Worm (Caenorhabditis elegans) whole organism, L3 larva: ENCODE results near the gene R04B5.11.
A peak's percentile ranks its signal among the peaks of the same experiment; 100 is the strongest.

Source experiments
- R02D3.7 ChIP-seq: fragments of 150-350 bp; optimal IDR thresholded peaks from 2 replicates; lab custom pipeline; 2014; ENCODE audit warnings: missing biosample characterization, missing genetic modification characterization
- aly-2 ChIP-seq: fragments of 150-350 bp; optimal IDR thresholded peaks from 2 replicates; lab custom pipeline; 2014; ENCODE audit warnings: missing biosample characterization, missing genetic modification characterization
- ceh-16 ChIP-seq: sonication (generic microtip); optimal IDR thresholded peaks from 2 replicates; lab custom pipeline; 2017; ENCODE audit warnings: missing biosample characterization, missing genetic modification characterization
- ceh-28 ChIP-seq: fragments of 150-350 bp; optimal IDR thresholded peaks from 2 replicates; lab custom pipeline; 2014; ENCODE audit warnings: missing biosample characterization, missing genetic modification reagents, missing genetic modification characterization
- ceh-82 ChIP-seq: fragments of 150-350 bp; optimal IDR thresholded peaks from 2 replicates; lab custom pipeline; 2014; ENCODE audit warnings: missing biosample characterization, missing genetic modification characterization
- ceh-9 ChIP-seq: sonication (generic microtip); optimal IDR thresholded peaks from 2 replicates; lab custom pipeline; 2018; ENCODE audit warnings: missing biosample characterization, missing genetic modification characterization
- daf-12 ChIP-seq: fragments of 150-350 bp; optimal IDR thresholded peaks from 2 replicates; lab custom pipeline; 2014; ENCODE audit warnings: missing biosample characterization, missing genetic modification reagents, missing genetic modification characterization
- egl-5 ChIP-seq: fragments of 150-350 bp; optimal IDR thresholded peaks from 2 replicates; lab custom pipeline; 2017; ENCODE audit warnings: missing biosample characterization, missing genetic modification reagents, missing genetic modification characterization, inconsistent platforms
- elt-1 ChIP-seq: fragments of 150-350 bp; optimal IDR thresholded peaks from 2 replicates; lab custom pipeline; 2014; ENCODE audit warnings: missing biosample characterization, missing genetic modification characterization
- elt-2 ChIP-seq: sonication (generic microtip); optimal IDR thresholded peaks from 2 replicates; lab custom pipeline; 2016; ENCODE audit warnings: missing genetic modification reagents, mild to moderate bottlenecking, missing genetic modification characterization, missing compliant biosample characterization
- elt-3 ChIP-seq, 3 experiments: fragments of 150-350 bp in 1 of 3; sonication (generic microtip) in 2 of 3; optimal IDR thresholded peaks; 2 replicates in 2 of 3; 4 replicates in 1 of 3; lab custom pipeline; 2014 to 2017; ENCODE audit warnings: missing biosample characterization in 3 of 3, missing genetic modification characterization in 3 of 3
- fos-1 ChIP-seq: fragments of 150-350 bp; optimal IDR thresholded peaks from 2 replicates; lab custom pipeline; 2014; ENCODE audit warnings: missing biosample characterization, missing genetic modification characterization
- jun-1 ChIP-seq: fragments of 150-350 bp; optimal IDR thresholded peaks from 2 replicates; lab custom pipeline; 2014; ENCODE audit warnings: missing biosample characterization, missing genetic modification reagents, missing genetic modification characterization
- lin-15B ChIP-seq: fragments of 150-350 bp; optimal IDR thresholded peaks from 2 replicates; lab custom pipeline; 2014; ENCODE audit warnings: missing biosample characterization, missing genetic modification characterization
- mdl-1 ChIP-seq: fragments of 150-350 bp; optimal IDR thresholded peaks from 2 replicates; lab custom pipeline; 2014; ENCODE audit warnings: missing biosample characterization, missing genetic modification characterization
- mml-1 ChIP-seq: fragments of 150-350 bp; sonication (generic microtip); optimal IDR thresholded peaks from 3 replicates; lab custom pipeline; 2014; ENCODE audit warnings: missing biosample characterization, missing genetic modification characterization
- nhr-11 ChIP-seq: fragments of 150-350 bp; optimal IDR thresholded peaks from 2 replicates; lab custom pipeline; 2014; ENCODE audit warnings: missing biosample characterization, missing genetic modification characterization
- nhr-23 ChIP-seq: fragments of 150-350 bp; optimal IDR thresholded peaks from 2 replicates; lab custom pipeline; 2014; ENCODE audit warnings: missing biosample characterization, missing genetic modification reagents, missing genetic modification characterization
- nhr-43 ChIP-seq: sonication (generic microtip); optimal IDR thresholded peaks from 2 replicates; lab custom pipeline; 2016; ENCODE audit warnings: mild to moderate bottlenecking, missing genetic modification characterization, missing compliant biosample characterization; ENCODE audit not compliant: poor library complexity, severe bottlenecking
- nhr-76 ChIP-seq: fragments of 150-350 bp; sonication (generic microtip); optimal IDR thresholded peaks from 5 replicates; lab custom pipeline; 2014; ENCODE audit warnings: missing biosample characterization, missing genetic modification characterization
- skn-1 ChIP-seq: fragments of 150-350 bp; optimal IDR thresholded peaks from 2 replicates; lab custom pipeline; 2014; ENCODE audit warnings: missing biosample characterization, missing genetic modification characterization
- tbx-2 ChIP-seq: sonication (generic microtip); optimal IDR thresholded peaks from 2 replicates; lab custom pipeline; 2016; ENCODE audit warnings: mild to moderate bottlenecking, missing genetic modification characterization, missing compliant biosample characterization
- unc-39 ChIP-seq: sonication (generic microtip); optimal IDR thresholded peaks from 4 replicates; lab custom pipeline; 2017; ENCODE audit warnings: missing biosample characterization, missing genetic modification characterization
- unc-62 ChIP-seq: fragments of 150-350 bp; sonication (generic microtip); optimal IDR thresholded peaks from 4 replicates; lab custom pipeline; 2014; ENCODE audit warnings: missing biosample characterization, missing genetic modification reagents, missing genetic modification characterization
- ztf-11 ChIP-seq: fragments of 150-350 bp; optimal IDR thresholded peaks from 2 replicates; lab custom pipeline; 2014; ENCODE audit warnings: missing biosample characterization, missing genetic modification characterization
- ztf-4 ChIP-seq: fragments of 150-350 bp; optimal IDR thresholded peaks from 2 replicates; lab custom pipeline; 2014; ENCODE audit warnings: missing biosample characterization, missing genetic modification characterization

Gene R04B5.11

ce11 chrV:10133277-10133676, 42.2 kb upstream of the R04B5.11 start:
- TF ChIP-seq ceh-28 (tag; lab: Kevin White, UChicago) = no peak
- peak; percentile 23 for TF ChIP-seq nhr-23 (tag; lab: Kevin White, UChicago)
- TF ChIP-seq, all 47 proteins: peak for 1

- no peak for TF ChIP-seq egl-5 (tag; lab: Kevin White, UChicago)
- TF ChIP-seq unc-39 = no peak
- TF ChIP-seq elt-3 (tag; optimal IDR thresholded peaks at IDR 0.05; lab: Kevin White, UChicago) = no peak
- no peak for TF ChIP-seq mml-1 (tag; lab: Kevin White, UChicago)
Observed at ce11 chrV:10130195-10130594, 39.1 kb upstream of the R04B5.11 start, which contains the start of gene aos-1. Gene aos-1 (minus strand): TSS chrV:10130295.

- TF ChIP-seq elt-2 (tag; lab: Kevin White, UChicago) = peak; percentile 68
- TF ChIP-seq ceh-16 (tag; lab: Kevin White, UChicago) = no peak
- TF ChIP-seq, all 47 proteins: peak for 1
Observed at ce11 chrV:10124799-10125548, 33.9 kb upstream of the R04B5.11 start, which contains the start of gene C08B6.10. Gene C08B6.10 (plus strand): TSS chrV:10125498.

- TF ChIP-seq ztf-11 (no peak), mml-1 (tag; lab: Kevin White, UChicago) (no peak), nhr-43 (tag; lab: Kevin White, UChicago) (no peak), fos-1 (tag; lab: Kevin White, UChicago) (no peak), aly-2 (tag; lab: Kevin White, UChicago) (no peak), R02D3.7 (tag; lab: Kevin White, UChicago) (no peak), elt-1 (tag; lab: Kevin White, UChicago) (no peak), ceh-82 (tag; lab: Kevin White, UChicago) (no peak)
Observed at ce11 chrV:10123324-10123723, 32.3 kb upstream of the R04B5.11 start, which contains the start of gene C08B6.6. Gene C08B6.6 (plus strand): TSS chrV:10123624.

- TF ChIP-seq R02D3.7 (tag; lab: Kevin White, UChicago) (no peak), ceh-9 (tag; lab: Kevin White, UChicago) (no peak), mdl-1 (tag; lab: Kevin White, UChicago) (no peak)
Observed at ce11 chrV:10122670-10123069, 31.6 kb upstream of the R04B5.11 start, which contains the start of gene srxa-19. Gene srxa-19 (minus strand): TSS chrV:10122770.

ce11 chrV:10120898-10121297, 29.8 kb upstream of the R04B5.11 start, which contains the start of gene srxa-18:
Gene srxa-18 (minus strand): TSS chrV:10120997.
- TF ChIP-seq lin-15B (tag; lab: Kevin White, UChicago) = no peak
- no peak for TF ChIP-seq fos-1 (tag; lab: Kevin White, UChicago)
- TF ChIP-seq nhr-43 (tag; lab: Kevin White, UChicago) = no peak

ce11 chrV:10117465-10117864, 26.4 kb upstream of the R04B5.11 start, which contains the start of gene C08B6.5:
Gene C08B6.5 (plus strand): TSS chrV:10117765.
- TF ChIP-seq nhr-76 = no peak
- TF ChIP-seq egl-5 (tag; lab: Kevin White, UChicago) = no peak
- TF ChIP-seq unc-62 (GFP tag; lab: Kevin White, UChicago) = no peak
- TF ChIP-seq jun-1 (tag; lab: Kevin White, UChicago) = no peak
- TF ChIP-seq mdl-1 (tag; lab: Kevin White, UChicago) = no peak
- TF ChIP-seq nhr-11 (tag; lab: Kevin White, UChicago) = no peak
- no peak for TF ChIP-seq aly-2 (tag; lab: Kevin White, UChicago)
- TF ChIP-seq tbx-2 (tag; lab: Kevin White, UChicago) = no peak
- no peak for TF ChIP-seq ztf-4 (tag; lab: Kevin White, UChicago)
- no peak for TF ChIP-seq daf-12 (tag; lab: Kevin White, UChicago)
- no peak for TF ChIP-seq lin-15B (tag; lab: Kevin White, UChicago)
- no peak for TF ChIP-seq ceh-16 (tag; lab: Kevin White, UChicago)
- TF ChIP-seq ceh-82 (tag; lab: Kevin White, UChicago) = no peak
- TF ChIP-seq skn-1 (tag; lab: Kevin White, UChicago) = no peak
- TF ChIP-seq elt-2 (tag; lab: Kevin White, UChicago) = no peak
